Fruit fly (Drosophila melanogaster): ENCODE data around the gene CG7810.

dm6 chr2L:8300220-8301167 lies 10.5 kb downstream of the CG7810 start, which contains the start of gene Btk:
- TF ChIP-seq psq (optimal IDR thresholded peaks at IDR 0.05), result no peak
- no peak for TF ChIP-seq h (optimal IDR thresholded peaks at IDR 0.05)
- TF ChIP-seq ttk (optimal IDR thresholded peaks at IDR 0.05), result no peak
- no peak for TF ChIP-seq insv (optimal IDR thresholded peaks at IDR 0.05)
- no peak for TF ChIP-seq Sin3A (optimal IDR thresholded peaks at IDR 0.05)
- TF ChIP-seq Myc (optimal IDR thresholded peaks at IDR 0.05), result no peak

Data from Kc167 (cell line).